Worm (Caenorhabditis elegans): ENCODE results near the gene srsx-30.

- no peak for TF ChIP-seq ceh-19 (GFP tag; optimal IDR thresholded peaks at IDR 0.05)
- TF ChIP-seq C08G9.2 (tag; optimal IDR thresholded peaks at IDR 0.05): no peak
Measured at ce11 chrV:10183810-10184209, 25.2 kb downstream of the srsx-30 start.
